Worm (Caenorhabditis elegans) whole organism, mixed stage, embryonic: ENCODE data around the gene dod-17.

Experiments
- flh-1 ChIP-seq: fragments of 200-800 bp; sonication (Bioruptor generic); optimal IDR thresholded peaks from 2 replicates; lab custom pipeline; 2018; ENCODE audit warnings: mild to moderate bottlenecking, missing genetic modification characterization, moderate library complexity, missing compliant biosample characterization
- ham-2 ChIP-seq: fragments of 200-800 bp; sonication (Bioruptor generic); optimal IDR thresholded peaks from 2 replicates; lab custom pipeline; 2018; ENCODE audit warnings: mild to moderate bottlenecking, missing genetic modification characterization, missing compliant biosample characterization
- lin-13 ChIP-seq: fragments of 150-350 bp; optimal IDR thresholded peaks from 2 replicates; lab custom pipeline; 2014; ENCODE audit warnings: missing biosample characterization, missing genetic modification characterization
- nhr-2 ChIP-seq: fragments of 150-350 bp; optimal IDR thresholded peaks from 2 replicates; lab custom pipeline; 2014; ENCODE audit warnings: missing biosample characterization, missing genetic modification characterization
- snpc-4 ChIP-seq: fragments of 150-350 bp; optimal IDR thresholded peaks from 2 replicates; lab custom pipeline; 2014; ENCODE audit warnings: missing biosample characterization, missing genetic modification characterization
- unc-120 ChIP-seq: sonication (generic microtip); optimal IDR thresholded peaks from 2 replicates; lab custom pipeline; 2017; ENCODE audit warnings: missing genetic modification characterization, missing compliant biosample characterization; ENCODE audit not compliant: poor library complexity, severe bottlenecking

ce11 chrIV:13021006-13021405, 44.9 kb downstream of the dod-17 start:
- TF ChIP-seq unc-120 (tag; lab: Kevin White, UChicago) (no peak), nhr-2 (tag; lab: Kevin White, UChicago) (no peak), lin-13 (tag; lab: Kevin White, UChicago) (no peak), snpc-4 (tag; lab: Kevin White, UChicago) (no peak), flh-1 (GFP tag; lab: Kevin White, UChicago) (no peak), ham-2 (GFP tag; lab: Kevin White, UChicago) (no peak)
